Fruit fly (Drosophila melanogaster) S2 (cell line): ENCODE measurements around the gene CG5281.

ENCODE experiments used
- CG8478 ChIP-seq: fragments of >200 bp; optimal IDR thresholded peaks from 2 replicates; lab custom pipeline; 2018
- CTCF ChIP-seq, 2 experiments: fragments of >200 bp; optimal IDR thresholded peaks; 2 replicates each; lab custom pipeline; 2018

DNA sequence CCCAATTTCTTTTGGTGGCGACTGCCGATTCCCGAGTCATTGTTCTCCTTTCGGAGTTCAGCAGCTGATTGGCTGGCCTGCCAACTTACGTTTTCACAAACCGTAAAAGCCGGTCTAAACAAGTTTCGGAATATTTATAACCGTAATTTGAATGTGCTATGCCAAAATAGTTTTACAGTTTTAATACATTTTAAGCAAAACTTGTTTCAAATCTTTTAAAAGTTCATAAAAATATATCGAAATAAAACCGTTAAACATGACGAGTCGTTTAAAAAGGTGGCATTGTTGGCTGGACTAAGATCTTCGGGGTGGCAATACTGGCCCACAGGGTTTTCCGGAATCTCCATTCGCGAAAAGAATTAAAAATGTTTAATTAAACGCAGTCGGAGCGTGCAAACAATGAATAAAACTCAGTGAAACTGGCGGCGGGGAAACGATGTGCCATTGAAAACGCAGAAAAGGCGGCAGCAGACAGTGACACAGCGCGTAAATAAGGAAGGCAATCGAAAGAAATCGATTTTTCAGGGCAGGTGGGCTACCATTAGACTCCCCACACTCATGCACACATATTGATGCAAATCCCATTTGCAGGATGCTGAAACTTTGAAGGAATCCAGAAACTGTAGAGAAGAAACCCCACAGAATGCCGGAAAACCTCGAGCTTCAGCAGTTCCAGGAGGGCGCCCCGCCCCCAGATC is at the start of gene CG5281, which contains the start of gene Exd2:
- no peak for TF ChIP-seq CG8478
- TF ChIP-seq CTCF (optimal IDR thresholded peaks at IDR 0.05; lab: Kevin White, UChicago): no peak
